Worm (Caenorhabditis elegans) whole organism, L4 larva: ENCODE measurements around the gene C04E7.5.

Source experiments
- R02D3.7 ChIP-seq: fragments of 150-350 bp; sonication (generic microtip); optimal IDR thresholded peaks from 3 replicates; lab custom pipeline; 2014; ENCODE audit warnings: missing biosample characterization, missing genetic modification characterization
- Y75B8A.6 ChIP-seq: fragments of 200-800 bp; sonication (Bioruptor generic); IDR thresholded peaks from 2 replicates; pipeline ENCODE4 v1.3.6; 2022; ENCODE audit warnings: missing genetic modification reagents, missing genetic modification characterization, missing compliant biosample characterization
- ceh-44 ChIP-seq: fragments of 200-800 bp; sonication (Bioruptor generic); IDR thresholded peaks from 2 replicates; pipeline ENCODE4 v1.3.6; 2022; ENCODE audit warnings: missing genetic modification reagents, missing genetic modification characterization, missing compliant biosample characterization
- ceh-62 ChIP-seq: sonication (generic microtip); optimal IDR thresholded peaks from 2 replicates; lab custom pipeline; 2017; ENCODE audit warnings: missing biosample characterization, missing genetic modification characterization
- cey-2 ChIP-seq: sonication (generic microtip); optimal IDR thresholded peaks from 3 replicates; lab custom pipeline; 2017; ENCODE audit warnings: missing genetic modification characterization, mild to moderate bottlenecking, missing compliant biosample characterization, antibody characterized with exemption, borderline replicate concordance; ENCODE audit not compliant: insufficient read depth
- daf-16 ChIP-seq, 3 experiments: sonication (generic microtip); optimal IDR thresholded peaks; 2 replicates each; lab custom pipeline; 2016 to 2017; ENCODE audit warnings: missing genetic modification characterization in 3 of 3, missing genetic modification reagents in 3 of 3, mild to moderate bottlenecking in 2 of 3, missing compliant biosample characterization in 2 of 3, missing biosample characterization in 1 of 3, moderate library complexity in 1 of 3
- dpl-1 ChIP-seq: fragments of 150-350 bp; optimal IDR thresholded peaks from 2 replicates; lab custom pipeline; 2014; ENCODE audit warnings: missing biosample characterization, missing genetic modification reagents, missing genetic modification characterization
- duxl-1 ChIP-seq: sonication (generic microtip); optimal IDR thresholded peaks from 2 replicates; lab custom pipeline; 2016; ENCODE audit warnings: mild to moderate bottlenecking, missing genetic modification characterization, moderate library complexity, missing compliant biosample characterization; ENCODE audit not compliant: poor library complexity
- egl-43 ChIP-seq: fragments of 200-800 bp; sonication (Bioruptor generic); IDR thresholded peaks from 2 replicates; pipeline ENCODE4 v1.3.6; 2022; ENCODE audit warnings: missing genetic modification reagents, missing genetic modification characterization, missing compliant biosample characterization
- fos-1 ChIP-seq: fragments of 150-350 bp; optimal IDR thresholded peaks from 2 replicates; lab custom pipeline; 2014; ENCODE audit warnings: missing biosample characterization, missing genetic modification characterization
- hlh-11 ChIP-seq: fragments of 200-800 bp; sonication (Bioruptor generic); optimal IDR thresholded peaks from 2 replicates; lab custom pipeline; 2018; ENCODE audit warnings: mild to moderate bottlenecking, missing genetic modification characterization, missing compliant biosample characterization
- hlh-30 ChIP-seq: sonication (generic microtip); optimal IDR thresholded peaks from 2 replicates; lab custom pipeline; 2017; ENCODE audit warnings: antibody characterized with exemption, mild to moderate bottlenecking, missing genetic modification characterization, missing compliant biosample characterization; ENCODE audit not compliant: insufficient read depth
- hmg-1.1 ChIP-seq: fragments of 200-800 bp; sonication (Bioruptor generic); IDR thresholded peaks from 2 replicates; pipeline ENCODE4 v1.3.6; 2022; ENCODE audit warnings: missing genetic modification reagents, missing genetic modification characterization, missing compliant biosample characterization
- lim-7 ChIP-seq: fragments of 200-800 bp; sonication (Bioruptor generic); IDR thresholded peaks from 2 replicates; pipeline ENCODE4 v1.3.6; 2022; ENCODE audit warnings: missing genetic modification characterization, missing compliant biosample characterization
- lin-1 ChIP-seq: fragments of 200-800 bp; sonication (Bioruptor generic); IDR thresholded peaks from 2 replicates; pipeline ENCODE4 v1.3.6; 2022; ENCODE audit warnings: missing genetic modification reagents, missing genetic modification characterization, missing compliant biosample characterization
- lin-38 ChIP-seq: fragments of 200-800 bp; sonication (Bioruptor generic); IDR thresholded peaks from 2 replicates; pipeline ENCODE4 v1.3.6; 2022; ENCODE audit warnings: missing genetic modification reagents, missing genetic modification characterization, missing compliant biosample characterization
- lin-39 ChIP-seq: fragments of 150-350 bp; optimal IDR thresholded peaks from 2 replicates; lab custom pipeline; 2014; ENCODE audit warnings: missing biosample characterization, missing genetic modification reagents, missing genetic modification characterization
- lir-3 ChIP-seq: sonication (generic microtip); optimal IDR thresholded peaks from 2 replicates; lab custom pipeline; 2016; ENCODE audit warnings: mild to moderate bottlenecking, missing genetic modification characterization, missing compliant biosample characterization
- mdl-1 ChIP-seq, 2 experiments: fragments of 150-350 bp in 1 of 2; sonication (generic microtip) in 1 of 2; optimal IDR thresholded peaks; 2 replicates each; lab custom pipeline; 2014 to 2017; ENCODE audit warnings: missing biosample characterization in 2 of 2, missing genetic modification characterization in 2 of 2
- mes-2 ChIP-seq: sonication (generic microtip); optimal IDR thresholded peaks from 2 replicates; lab custom pipeline; 2016; ENCODE audit warnings: missing genotype, mild to moderate bottlenecking, missing genetic modification characterization, missing compliant biosample characterization; ENCODE audit not compliant: poor library complexity, severe bottlenecking
- mxl-2 ChIP-seq: fragments of 200-800 bp; sonication (Bioruptor generic); conservative IDR thresholded peaks from 2 replicates; pipeline ENCODE4 v1.3.6; 2022; ENCODE audit warnings: missing genetic modification reagents, missing genetic modification characterization, missing compliant biosample characterization
- nhr-102 ChIP-seq: sonication (generic microtip); optimal IDR thresholded peaks from 2 replicates; lab custom pipeline; 2016; ENCODE audit warnings: mild to moderate bottlenecking, missing genetic modification characterization, moderate library complexity, missing compliant biosample characterization
- nhr-28 ChIP-seq: fragments of 150-350 bp; optimal IDR thresholded peaks from 2 replicates; lab custom pipeline; 2014; ENCODE audit warnings: missing biosample characterization, missing genetic modification characterization
- nhr-77 ChIP-seq: fragments of 150-350 bp; optimal IDR thresholded peaks from 2 replicates; lab custom pipeline; 2014; ENCODE audit warnings: missing biosample characterization, missing genetic modification characterization
- php-3 ChIP-seq: fragments of 200-800 bp; sonication (Bioruptor generic); IDR thresholded peaks from 2 replicates; pipeline ENCODE4 v1.3.6; 2022; ENCODE audit warnings: missing genetic modification reagents, missing genetic modification characterization, missing compliant biosample characterization
- rbr-2 ChIP-seq: sonication (generic microtip); optimal IDR thresholded peaks from 2 replicates; lab custom pipeline; 2016; ENCODE audit warnings: missing genotype, missing genetic modification characterization, missing compliant biosample characterization
- saeg-2 ChIP-seq: fragments of 200-800 bp; sonication (Bioruptor generic); IDR thresholded peaks from 2 replicates; pipeline ENCODE4 v1.3.6; 2022; ENCODE audit warnings: missing genetic modification reagents, missing genetic modification characterization, missing compliant biosample characterization
- sdz-12 ChIP-seq: fragments of 200-800 bp; sonication (Bioruptor generic); optimal IDR thresholded peaks from 2 replicates; lab custom pipeline; 2018; ENCODE audit warnings: mild to moderate bottlenecking, missing genetic modification characterization, missing compliant biosample characterization
- skn-1 ChIP-seq: fragments of 150-350 bp; optimal IDR thresholded peaks from 2 replicates; lab custom pipeline; 2014; ENCODE audit warnings: missing biosample characterization, missing genetic modification characterization
- snpc-1.2 ChIP-seq: fragments of 200-800 bp; sonication (Bioruptor generic); IDR thresholded peaks from 2 replicates; pipeline ENCODE4 v1.3.6; 2022; ENCODE audit warnings: missing genetic modification reagents, missing genetic modification characterization, missing compliant biosample characterization
- spr-3 ChIP-seq: fragments of 200-800 bp; sonication (Bioruptor generic); optimal IDR thresholded peaks from 2 replicates; lab custom pipeline; 2018; ENCODE audit warnings: mild to moderate bottlenecking, missing genetic modification characterization, missing compliant biosample characterization
- tag-97 ChIP-seq: fragments of 200-800 bp; sonication (Bioruptor generic); IDR thresholded peaks from 2 replicates; pipeline ENCODE4 v1.3.6; 2022; ENCODE audit warnings: missing genetic modification characterization, missing compliant biosample characterization
- unc-39 ChIP-seq: sonication (generic microtip); optimal IDR thresholded peaks from 2 replicates; lab custom pipeline; 2017; ENCODE audit warnings: missing biosample characterization, missing genetic modification characterization
- unc-62 ChIP-seq, 3 experiments: fragments of 150-350 bp in 1 of 3; sonication (generic microtip); optimal IDR thresholded peaks in 2 of 3; peaks in 1 of 3; 1 replicate in 1 of 3; 2 replicates in 2 of 3; lab custom pipeline; 2014 to 2017; ENCODE audit warnings: missing biosample characterization in 3 of 3, missing genetic modification characterization in 3 of 3, missing genetic modification reagents in 3 of 3, missing genotype in 1 of 3
- vab-7 ChIP-seq: fragments of 200-800 bp; sonication (Bioruptor generic); IDR thresholded peaks from 2 replicates; pipeline ENCODE4 v1.3.6; 2022; ENCODE audit warnings: missing genetic modification reagents, missing genetic modification characterization, missing compliant biosample characterization
- zag-1 ChIP-seq: fragments of 150-350 bp; optimal IDR thresholded peaks from 2 replicates; lab custom pipeline; 2014; ENCODE audit warnings: missing biosample characterization, missing genetic modification characterization
- zip-11 ChIP-seq: fragments of 200-800 bp; sonication (Bioruptor generic); IDR thresholded peaks from 2 replicates; pipeline ENCODE4 v1.3.6; 2022; ENCODE audit warnings: missing genetic modification characterization, missing compliant biosample characterization
- zip-2 ChIP-seq: fragments of 150-350 bp; optimal IDR thresholded peaks from 2 replicates; lab custom pipeline; 2014; ENCODE audit warnings: missing biosample characterization, missing genetic modification characterization
- ztf-7 ChIP-seq: fragments of 150-350 bp; optimal IDR thresholded peaks from 2 replicates; lab custom pipeline; 2014; ENCODE audit warnings: missing biosample characterization, missing genetic modification characterization

The C04E7.5 gene

ce11 chrX:382692-383091 lies 22.1 kb downstream of the C04E7.5 start, which contains the start of gene ife-2 (continued):
- no peak for TF ChIP-seq spr-3 (GFP tag; lab: Kevin White, UChicago)
- TF ChIP-seq vab-7 (GFP tag; lab: Robert Waterston, UW) = no peak
- no peak for TF ChIP-seq zip-11
- no peak for TF ChIP-seq ceh-44 (GFP tag; lab: Robert Waterston, UW)
- no peak for TF ChIP-seq fos-1
- no peak for TF ChIP-seq tag-97 (GFP tag; lab: Robert Waterston, UW)
- TF ChIP-seq skn-1 (tag; lab: Kevin White, UChicago) = no peak
- TF ChIP-seq lin-1 = no peak
- TF ChIP-seq zip-2 = no peak
- no peak for TF ChIP-seq saeg-2 (GFP tag; lab: Robert Waterston, UW)
- peak; percentile 77 for TF ChIP-seq mes-2 (tag; lab: Kevin White, UChicago)
- TF ChIP-seq cey-2 (tag; lab: Kevin White, UChicago) = no peak
- TF ChIP-seq hlh-11 (tag; lab: Kevin White, UChicago) = peak; percentile 71
- TF ChIP-seq mxl-2 (GFP tag; lab: Robert Waterston, UW) = no peak
- no peak for TF ChIP-seq R02D3.7 (tag; lab: Kevin White, UChicago)
- no peak for TF ChIP-seq lin-39 (tag; lab: Kevin White, UChicago)
- TF ChIP-seq sdz-12 = no peak
- TF ChIP-seq lir-3 = no peak
- no peak for TF ChIP-seq egl-43
- no peak for TF ChIP-seq lim-7
- TF ChIP-seq zag-1 (tag; lab: Kevin White, UChicago) = no peak
- TF ChIP-seq ztf-7 (tag; lab: Kevin White, UChicago) = no peak
- TF ChIP-seq dpl-1 = peak; percentile 71
- peak; percentile 54 for TF ChIP-seq rbr-2 (tag; lab: Kevin White, UChicago)
- peak in 1 of 2 experiments; percentile 42 for TF ChIP-seq daf-16 (GFP tag; optimal IDR thresholded peaks at IDR 0.05; lab: Kevin White, UChicago)
- TF ChIP-seq daf-16 (tag; optimal IDR thresholded peaks at IDR 0.05; lab: Kevin White, UChicago) = peak; percentile 87
- no peak for TF ChIP-seq Y75B8A.6 (GFP tag; lab: Robert Waterston, UW)
- no peak for TF ChIP-seq nhr-102 (tag; lab: Kevin White, UChicago)
- TF ChIP-seq nhr-77 (tag; lab: Kevin White, UChicago) = peak; percentile 79

ce11 chrX:388728-389127 lies 28.1 kb downstream of the C04E7.5 start, which contains the start of gene ceh-93:
ceh-93 (minus strand) TSS chrX:388797.
- TF ChIP-seq spr-3 (GFP tag; lab: Kevin White, UChicago) (no peak), unc-39 (tag; lab: Kevin White, UChicago) (no peak), duxl-1 (no peak), snpc-1.2 (GFP tag; lab: Robert Waterston, UW) (no peak), hlh-30 (tag; lab: Kevin White, UChicago) (no peak), ceh-62 (tag; lab: Kevin White, UChicago) (no peak), daf-16 (GFP tag; optimal IDR thresholded peaks at IDR 0.05; lab: Kevin White, UChicago) (no peak), daf-16 (tag; optimal IDR thresholded peaks at IDR 0.05; lab: Kevin White, UChicago) (peak; percentile 59), dpl-1 (peak; percentile 0), hmg-1.1 (GFP tag; lab: Robert Waterston, UW) (peak; percentile 55), nhr-28 (peak; percentile 17), lin-38 (GFP tag; lab: Robert Waterston, UW) (peak; percentile 66), mxl-2 (GFP tag; lab: Robert Waterston, UW) (no peak)
- TF ChIP-seq, all 104 proteins: peak for 5

- no peak for TF ChIP-seq php-3 (GFP tag; lab: Robert Waterston, UW)
- TF ChIP-seq lin-38 (GFP tag; lab: Robert Waterston, UW) = no peak
- TF ChIP-seq mdl-1 (tag; optimal IDR thresholded peaks at IDR 0.05; lab: Kevin White, UChicago) = no peak
- TF ChIP-seq unc-62 (GFP tag; optimal IDR thresholded peaks at IDR 0.05 in 1 of 2; lab: Kevin White, UChicago) = peak in 1 of 2 experiments; percentile 92
- TF ChIP-seq unc-62 (tag; optimal IDR thresholded peaks at IDR 0.05; lab: Kevin White, UChicago) = no peak
Measured at ce11 chrX:389566-389965, 29.0 kb downstream of the C04E7.5 start.
